Worm (Caenorhabditis elegans): ENCODE results near the gene atg-9.
A peak's percentile ranks its signal among the peaks of the same experiment; 100 is the strongest.

atg-9 gene

ce11 chrV:373192-373591 lies 24.0 kb downstream of the atg-9 start:
- no peak for TF ChIP-seq ztf-1 (GFP tag; conservative IDR thresholded peaks at IDR 0.05)
- TF ChIP-seq mdl-1 (tag; optimal IDR thresholded peaks at IDR 0.05), result no peak
- no peak for TF ChIP-seq nhr-10 (tag; optimal IDR thresholded peaks at IDR 0.05)

- TF ChIP-seq nhr-25 (tag; optimal IDR thresholded peaks at IDR 0.05) (no peak), nhr-6 (tag; optimal IDR thresholded peaks at IDR 0.05) (no peak), ceh-16 (tag; optimal IDR thresholded peaks at IDR 0.05) (no peak), fos-1 (tag; optimal IDR thresholded peaks at IDR 0.05) (peak; percentile 55)
Observed at ce11 chrV:376790-377189, 27.6 kb downstream of the atg-9 start.

ce11 chrV:378231-378630 lies 29.0 kb downstream of the atg-9 start:
- TF ChIP-seq lin-11 (tag; optimal IDR thresholded peaks at IDR 0.05) (no peak), nhr-129 (tag; optimal IDR thresholded peaks at IDR 0.05) (no peak), nhr-11 (tag; optimal IDR thresholded peaks at IDR 0.05) (no peak), mbf-1 (tag; optimal IDR thresholded peaks at IDR 0.05) (no peak), ceh-82 (tag; optimal IDR thresholded peaks at IDR 0.05) (no peak), nhr-23 (tag; optimal IDR thresholded peaks at IDR 0.05) (no peak), R02D3.7 (tag; optimal IDR thresholded peaks at IDR 0.05) (no peak), unc-55 (GFP tag; optimal IDR thresholded peaks at IDR 0.05) (no peak), F13H6.1 (tag; optimal IDR thresholded peaks at IDR 0.05) (no peak), blmp-1 (tag; optimal IDR thresholded peaks at IDR 0.05; ENCODE audit: insufficient read depth) (no peak), sma-3 (GFP tag; optimal IDR thresholded peaks at IDR 0.05) (no peak), lin-39 (tag; optimal IDR thresholded peaks at IDR 0.05) (no peak), sma-9 (GFP tag; optimal IDR thresholded peaks at IDR 0.05) (peak; percentile 75), sma-9 (tag; optimal IDR thresholded peaks at IDR 0.05) (no peak), nhr-10 (tag; optimal IDR thresholded peaks at IDR 0.05) (no peak), mdl-1 (tag; optimal IDR thresholded peaks at IDR 0.05) (no peak), elt-1 (tag; optimal IDR thresholded peaks at IDR 0.05) (no peak), ceh-16 (tag; optimal IDR thresholded peaks at IDR 0.05) (no peak), fos-1 (tag; optimal IDR thresholded peaks at IDR 0.05) (peak; percentile 1), nhr-25 (tag; optimal IDR thresholded peaks at IDR 0.05) (peak; percentile 40), nhr-77 (tag; optimal IDR thresholded peaks at IDR 0.05) (no peak), ztf-4 (tag; optimal IDR thresholded peaks at IDR 0.05) (no peak), crh-2 (tag; optimal IDR thresholded peaks at IDR 0.05) (no peak), nhr-237 (tag; optimal IDR thresholded peaks at IDR 0.05) (no peak), aly-2 (tag; optimal IDR thresholded peaks at IDR 0.05) (no peak), nhr-21 (tag; optimal IDR thresholded peaks at IDR 0.05) (peak; percentile 31), nhr-6 (tag; optimal IDR thresholded peaks at IDR 0.05) (no peak)

- TF ChIP-seq nhr-21 (tag; optimal IDR thresholded peaks at IDR 0.05) (no peak), fos-1 (tag; optimal IDR thresholded peaks at IDR 0.05) (no peak), nhr-11 (tag; optimal IDR thresholded peaks at IDR 0.05) (no peak), unc-39 (tag; optimal IDR thresholded peaks at IDR 0.05) (no peak), C34F6.9 (tag; optimal IDR thresholded peaks at IDR 0.05) (no peak), aly-2 (tag; optimal IDR thresholded peaks at IDR 0.05) (no peak), snpc-4 (tag; optimal IDR thresholded peaks at IDR 0.05) (no peak), ama-1 (optimal IDR thresholded peaks at IDR 0.05) (no peak), nhr-12 (tag; optimal IDR thresholded peaks at IDR 0.05) (no peak), F13H6.1 (tag; optimal IDR thresholded peaks at IDR 0.05) (no peak), blmp-1 (tag; optimal IDR thresholded peaks at IDR 0.05; ENCODE audit: insufficient read depth) (no peak), elt-1 (tag; optimal IDR thresholded peaks at IDR 0.05) (no peak), lin-13 (GFP tag; optimal IDR thresholded peaks at IDR 0.05) (no peak), mab-5 (tag; optimal IDR thresholded peaks at IDR 0.05) (no peak), skn-1 (tag; optimal IDR thresholded peaks at IDR 0.05) (no peak), gmeb-1 (tag; optimal IDR thresholded peaks at IDR 0.05) (no peak), nhr-237 (tag; optimal IDR thresholded peaks at IDR 0.05) (no peak)
Observed at ce11 chrV:380186-380585, 31.0 kb downstream of the atg-9 start, which contains the start of gene mltn-8. mltn-8 (minus strand) TSS chrV:380286.
